Fruit fly (Drosophila melanogaster) Kc167 (cell line): ENCODE measurements around the gene Prx2.

Experiments used
- h ChIP-seq: fragments of >200 bp; optimal IDR thresholded peaks from 3 replicates; lab custom pipeline; 2018; ENCODE audit warnings: missing external identifiers
- psq ChIP-seq: fragments of >200 bp; optimal IDR thresholded peaks from 2 replicates; lab custom pipeline; 2017; ENCODE audit warnings: missing external identifiers
- ttk ChIP-seq: sonication (Bioruptor generic); optimal IDR thresholded peaks from 2 replicates; lab custom pipeline; 2017; ENCODE audit warnings: missing external identifiers

dm6 chrX:13376520-13376919 lies 46.9 kb downstream of the Prx2 start:
- no peak for TF ChIP-seq h
- no peak for TF ChIP-seq ttk (lab: Kevin White, UChicago)
- TF ChIP-seq psq: no peak
